Fruit fly (Drosophila melanogaster) whole organism, embryonic: ENCODE data around the gene Nckx30C.
A peak's percentile ranks its signal among the peaks of the same experiment; 100 is the strongest.

Experiments
- Awh ChIP-seq: fragments of 200-800 bp; sonication (Bioruptor generic); IDR thresholded peaks from 2 replicates; pipeline ENCODE4, ENCODE4 v1.3.6; 2022; ENCODE audit warnings: missing biosample characterization, missing genetic modification characterization
- B-H1 ChIP-seq: fragments of 200-800 bp; sonication (Bioruptor generic); IDR thresholded peaks from 3 replicates; pipeline ENCODE4 v1.3.6; 2022; ENCODE audit warnings: missing biosample characterization, missing genetic modification characterization
- C15 ChIP-seq: fragments of 200-800 bp; sonication (Bioruptor generic); IDR thresholded peaks from 3 replicates; pipeline ENCODE4 v1.3.6; 2022; ENCODE audit warnings: missing biosample characterization, missing genetic modification characterization
- CG11085 ChIP-seq: fragments of 200-800 bp; sonication (Bioruptor generic); IDR thresholded peaks from 2 replicates; pipeline ENCODE4 v1.3.6; 2022; ENCODE audit warnings: missing biosample characterization, missing genetic modification characterization
- CG11560 ChIP-seq: fragments of 200-800 bp; sonication (Bioruptor generic); IDR thresholded peaks from 3 replicates; pipeline ENCODE4 v1.3.6; 2022; ENCODE audit warnings: missing biosample characterization, missing genetic modification characterization
- CG12299 ChIP-seq: fragments of 200-800 bp; sonication (Bioruptor generic); optimal IDR thresholded peaks from 2 replicates; lab custom pipeline; 2018; ENCODE audit warnings: missing biosample characterization, mild to moderate bottlenecking, missing genetic modification characterization
- CG17359 ChIP-seq: fragments of 200-800 bp; sonication (Bioruptor generic); optimal IDR thresholded peaks from 3 replicates; lab custom pipeline; 2018; ENCODE audit warnings: missing biosample characterization, mild to moderate bottlenecking, missing genetic modification characterization, moderate library complexity
- CG17802 ChIP-seq: fragments of 200-800 bp; sonication (Bioruptor generic); optimal IDR thresholded peaks from 2 replicates; lab custom pipeline; 2018; ENCODE audit warnings: missing biosample characterization, mild to moderate bottlenecking, missing genetic modification characterization, moderate library complexity
- CG17829 ChIP-seq: fragments of 200-800 bp; optimal IDR thresholded peaks from 2 replicates; lab custom pipeline; 2019; ENCODE audit warnings: missing biosample characterization, mild to moderate bottlenecking, missing genetic modification characterization, moderate library complexity
- CG2678 ChIP-seq: fragments of 200-800 bp; sonication (Bioruptor generic); optimal IDR thresholded peaks from 3 replicates; lab custom pipeline; 2019; ENCODE audit warnings: missing biosample characterization, mild to moderate bottlenecking, missing genetic modification characterization, moderate library complexity
- CG2875 ChIP-seq: fragments of 200-800 bp; sonication (Bioruptor generic); optimal IDR thresholded peaks from 2 replicates; lab custom pipeline; 2017; ENCODE audit warnings: missing biosample characterization, mild to moderate bottlenecking, missing genetic modification characterization, missing genetic modification reagents
- CG34422 ChIP-seq: fragments of 200-800 bp; sonication (Bioruptor generic); IDR thresholded peaks from 3 replicates; pipeline ENCODE4 v1.3.6; 2022; ENCODE audit warnings: missing biosample characterization, missing genetic modification characterization
- CG4328 ChIP-seq: fragments of 200-800 bp; sonication (Bioruptor generic); optimal IDR thresholded peaks from 3 replicates; lab custom pipeline; 2017; ENCODE audit warnings: missing biosample characterization, missing genetic modification reagents, missing genetic modification characterization
- CG6654 ChIP-seq: fragments of 200-800 bp; sonication (Bioruptor generic); optimal IDR thresholded peaks from 2 replicates; lab custom pipeline; 2017; ENCODE audit warnings: missing biosample characterization, mild to moderate bottlenecking, missing genetic modification characterization
- CG7745 ChIP-seq: fragments of 200-800 bp; sonication (Bioruptor generic); optimal IDR thresholded peaks from 2 replicates; lab custom pipeline; 2018; ENCODE audit warnings: missing biosample characterization, mild to moderate bottlenecking, missing genetic modification characterization, moderate library complexity
- CG8290 ChIP-seq, 3 experiments: fragments of 200-800 bp; sonication (Bioruptor generic); optimal IDR thresholded peaks; 2 replicates each; lab custom pipeline; 2016 to 2019; ENCODE audit warnings: missing biosample characterization in 3 of 3, missing genetic modification characterization in 3 of 3, mild to moderate bottlenecking in 2 of 3, moderate library complexity in 1 of 3
- Dfd ChIP-seq, 2 experiments: fragments of >200 bp; optimal IDR thresholded peaks; 2 replicates each; lab custom pipeline; 2017; ENCODE audit warnings: missing biosample characterization in 2 of 2, missing genetic modification characterization in 2 of 2
- Hmr ChIP-seq: fragments of 200-800 bp; sonication (Bioruptor generic); optimal IDR thresholded peaks from 3 replicates; lab custom pipeline; 2017; ENCODE audit warnings: mild to moderate bottlenecking, missing biosample characterization, missing genetic modification reagents, missing genetic modification characterization
- Kr ChIP-seq: fragments of 200-800 bp; sonication (Bioruptor generic); optimal IDR thresholded peaks from 2 replicates; lab custom pipeline; 2017; ENCODE audit warnings: missing biosample characterization, mild to moderate bottlenecking, missing genetic modification characterization
- MTF-1 ChIP-seq: fragments of 200-800 bp; sonication (Bioruptor generic); optimal IDR thresholded peaks from 2 replicates; lab custom pipeline; 2018; ENCODE audit warnings: missing biosample characterization, mild to moderate bottlenecking, missing genetic modification characterization, borderline replicate concordance
- Med ChIP-seq: fragments of 200-800 bp; sonication (Bioruptor generic); peaks from one replicate; lab custom pipeline; 2016; ENCODE audit warnings: missing biosample characterization, missing genetic modification characterization, mild to moderate bottlenecking, inconsistent platforms, moderate library complexity
- NC2α ChIP-seq: fragments of 200-800 bp; sonication (Bioruptor generic); optimal IDR thresholded peaks from 2 replicates; lab custom pipeline; 2016; ENCODE audit warnings: missing biosample characterization, missing genetic modification characterization
- NC2β ChIP-seq: fragments of 200-800 bp; sonication (Bioruptor generic); optimal IDR thresholded peaks from 2 replicates; lab custom pipeline; 2016; ENCODE audit warnings: missing biosample characterization, missing genetic modification characterization
- Neu2 ChIP-seq: fragments of 200-800 bp; sonication (Bioruptor generic); optimal IDR thresholded peaks from 3 replicates; lab custom pipeline; 2016; ENCODE audit warnings: missing biosample characterization, missing genetic modification characterization, borderline replicate concordance
- Nf-YB ChIP-seq: fragments of 200-800 bp; sonication (Bioruptor generic); optimal IDR thresholded peaks from 3 replicates; lab custom pipeline; 2019; ENCODE audit warnings: missing biosample characterization, mild to moderate bottlenecking, missing genetic modification characterization, moderate library complexity
- Sox100B ChIP-seq: fragments of 200-800 bp; sonication (Bioruptor generic); optimal IDR thresholded peaks from 3 replicates; lab custom pipeline; 2018; ENCODE audit warnings: missing biosample characterization, mild to moderate bottlenecking, missing genetic modification characterization
- Stat92E ChIP-seq, 3 experiments: fragments of >200 bp in 2 of 3; fragments of 200-800 bp in 1 of 3; sonication (Bioruptor generic) in 1 of 3; optimal IDR thresholded peaks; 2 replicates each; lab custom pipeline; 2017 to 2019; ENCODE audit warnings: missing biosample characterization in 3 of 3, missing genetic modification characterization in 3 of 3, mild to moderate bottlenecking in 1 of 3, moderate library complexity in 1 of 3
- amos ChIP-seq: fragments of 200-800 bp; sonication (Bioruptor generic); IDR thresholded peaks from 2 replicates; pipeline ENCODE4 v1.3.6; 2022; ENCODE audit warnings: missing biosample characterization, missing genetic modification characterization; ENCODE audit not compliant: partially characterized antibody
- bbx ChIP-seq: fragments of 200-800 bp; sonication (Bioruptor generic); IDR thresholded peaks from 2 replicates; pipeline ENCODE4 v1.3.6; 2022; ENCODE audit warnings: missing biosample characterization, missing genetic modification characterization; ENCODE audit not compliant: partially characterized antibody
- bowl ChIP-seq: fragments of 200-800 bp; sonication (Bioruptor generic); IDR thresholded peaks from 2 replicates; pipeline ENCODE4 v1.3.6; 2022; ENCODE audit warnings: missing biosample characterization, missing genetic modification characterization
- caup ChIP-seq: fragments of 200-800 bp; sonication (Bioruptor generic); optimal IDR thresholded peaks from 3 replicates; lab custom pipeline; 2017; ENCODE audit warnings: missing biosample characterization, mild to moderate bottlenecking, missing genetic modification characterization, moderate library complexity; ENCODE audit not compliant: severe bottlenecking
- crp ChIP-seq, 2 experiments: fragments of 200-800 bp; sonication (Bioruptor generic); optimal IDR thresholded peaks; 2 replicates in 1 of 2; 3 replicates in 1 of 2; lab custom pipeline; 2017; ENCODE audit warnings: missing biosample characterization in 2 of 2, missing genetic modification characterization in 2 of 2, mild to moderate bottlenecking in 1 of 2, moderate library complexity in 1 of 2
- exex ChIP-seq: fragments of 200-800 bp; sonication (Bioruptor generic); optimal IDR thresholded peaks from 4 replicates; lab custom pipeline; 2018; ENCODE audit warnings: missing biosample characterization, mild to moderate bottlenecking, missing genetic modification characterization, moderate library complexity
- eyg ChIP-seq: fragments of 200-800 bp; sonication (Bioruptor generic); optimal IDR thresholded peaks from 3 replicates; lab custom pipeline; 2016; ENCODE audit warnings: missing biosample characterization, missing genetic modification characterization
- fu2 ChIP-seq: fragments of 200-800 bp; sonication (Bioruptor generic); optimal IDR thresholded peaks from 2 replicates; lab custom pipeline; 2016; ENCODE audit warnings: missing biosample characterization, missing genetic modification characterization
- grn ChIP-seq: fragments of 200-800 bp; sonication (Bioruptor generic); optimal IDR thresholded peaks from 3 replicates; lab custom pipeline; 2017; ENCODE audit warnings: missing biosample characterization, missing genetic modification characterization
- hb ChIP-seq: fragments of 200-800 bp; sonication (Bioruptor generic); IDR thresholded peaks from 3 replicates; pipeline ENCODE4 v1.3.6; 2022; ENCODE audit warnings: missing biosample characterization, missing genetic modification characterization; ENCODE audit not compliant: partially characterized antibody
- lbe ChIP-seq: fragments of 200-800 bp; sonication (Bioruptor generic); optimal IDR thresholded peaks from 2 replicates; lab custom pipeline; 2016; ENCODE audit warnings: missing biosample characterization, mild to moderate bottlenecking, missing genetic modification characterization
- pfk ChIP-seq: fragments of 200-800 bp; sonication (Bioruptor generic); optimal IDR thresholded peaks from 2 replicates; lab custom pipeline; 2018; ENCODE audit warnings: missing biosample characterization, mild to moderate bottlenecking, missing genetic modification characterization, moderate library complexity
- rib ChIP-seq: fragments of 200-800 bp; sonication (Bioruptor generic); IDR thresholded peaks from 2 replicates; pipeline ENCODE4 v1.3.6; 2022; ENCODE audit warnings: missing biosample characterization, missing genetic modification characterization
- run ChIP-seq: fragments of 200-800 bp; sonication (Bioruptor generic); optimal IDR thresholded peaks from 3 replicates; lab custom pipeline; 2018; ENCODE audit warnings: missing biosample characterization, mild to moderate bottlenecking, missing genetic modification characterization
- schlank ChIP-seq: fragments of 200-800 bp; sonication (Bioruptor generic); optimal IDR thresholded peaks from 2 replicates; lab custom pipeline; 2018; ENCODE audit warnings: missing biosample characterization, mild to moderate bottlenecking, missing genetic modification characterization
- scrt ChIP-seq: fragments of 200-800 bp; sonication (Bioruptor generic); optimal IDR thresholded peaks from 2 replicates; lab custom pipeline; 2018; ENCODE audit warnings: missing biosample characterization, mild to moderate bottlenecking, missing genetic modification characterization, moderate library complexity
- slou ChIP-seq: fragments of 200-800 bp; sonication (Bioruptor generic); optimal IDR thresholded peaks from 3 replicates; lab custom pipeline; 2016; ENCODE audit warnings: missing biosample characterization, missing genetic modification characterization
- sob ChIP-seq: fragments of 200-800 bp; sonication (Bioruptor generic); IDR thresholded peaks from 2 replicates; pipeline ENCODE4 v1.3.6; 2022; ENCODE audit warnings: missing biosample characterization, missing genetic modification characterization
- tll ChIP-seq, 2 experiments: fragments of 200-800 bp in 1 of 2; fragments of >200 bp in 1 of 2; sonication (Bioruptor generic) in 1 of 2; optimal IDR thresholded peaks; 2 replicates each; lab custom pipeline; 2017 to 2019; ENCODE audit warnings: missing biosample characterization in 2 of 2, missing genetic modification characterization in 2 of 2, mild to moderate bottlenecking in 1 of 2, moderate library complexity in 1 of 2
- trh ChIP-seq: fragments of 200-800 bp; sonication (Bioruptor generic); optimal IDR thresholded peaks from 2 replicates; lab custom pipeline; 2016; ENCODE audit warnings: missing biosample characterization, missing genetic modification characterization
- twi ChIP-seq: fragments of 200-800 bp; optimal IDR thresholded peaks from 2 replicates; lab custom pipeline; 2019; ENCODE audit warnings: missing biosample characterization, mild to moderate bottlenecking, missing genetic modification characterization, moderate library complexity
- usp ChIP-seq: fragments of >200 bp; optimal IDR thresholded peaks from 2 replicates; lab custom pipeline; 2017; ENCODE audit warnings: missing biosample characterization, missing genetic modification characterization

Nckx30C gene

DNA sequence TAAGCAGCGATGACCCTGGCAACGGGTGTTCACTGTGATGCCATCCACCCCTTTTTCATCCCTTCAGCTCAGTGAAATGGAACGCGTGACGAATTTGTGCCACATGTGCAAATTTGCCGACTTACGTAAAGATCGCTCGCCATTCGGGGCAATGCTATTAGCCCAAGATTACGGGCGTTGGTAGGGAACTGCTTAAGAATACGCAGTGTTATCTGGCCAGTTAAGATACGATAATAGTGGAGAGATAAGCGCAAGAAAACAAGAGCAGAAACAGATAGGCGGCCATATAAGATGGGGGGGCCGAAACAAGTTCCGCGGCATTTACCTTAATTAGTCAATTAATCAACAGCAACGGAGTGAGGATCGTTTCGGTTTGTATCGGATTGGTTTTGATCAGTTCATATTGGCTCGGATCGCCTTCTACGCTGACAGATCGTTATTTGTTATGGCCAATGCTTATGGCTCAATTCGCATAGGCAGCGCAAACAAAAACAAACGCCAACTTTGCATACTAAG lies 39.7 kb upstream of the Nckx30C start (continued):
- TF ChIP-seq Awh (GFP tag; lab: Robert Waterston, UW), result 0 out of 2 replicates have a peak, but pooled peaks have one; percentile 20
- no peak for TF ChIP-seq CG17802 (tag; lab: Kevin White, UChicago)
- no peak for TF ChIP-seq twi (tag; lab: Kevin White, UChicago)
- no peak for TF ChIP-seq fu2 (GFP tag; lab: Kevin White, UChicago)
- TF ChIP-seq tll (GFP tag; optimal IDR thresholded peaks at IDR 0.05; lab: Kevin White, UChicago), result no peak
- peak; percentile 5 for TF ChIP-seq lbe (GFP tag; lab: Kevin White, UChicago)
- no peak for TF ChIP-seq CG12299
- TF ChIP-seq CG6654 (GFP tag; lab: Kevin White, UChicago), result no peak
- no peak for TF ChIP-seq slou (GFP tag; lab: Kevin White, UChicago)
- TF ChIP-seq MTF-1 (GFP tag; lab: Kevin White, UChicago), result no peak
- TF ChIP-seq sob (GFP tag; lab: Robert Waterston, UW), result no peak
- no peak for TF ChIP-seq Dfd (GFP tag; optimal IDR thresholded peaks at IDR 0.05; lab: Kevin White, UChicago)
- no peak for TF ChIP-seq Sox100B (GFP tag; lab: Kevin White, UChicago)
- TF ChIP-seq pfk, result no peak
- no peak for TF ChIP-seq amos (GFP tag; lab: Robert Waterston, UW)
- no peak for TF ChIP-seq trh
- peak; percentile 80 for TF ChIP-seq grn (GFP tag; lab: Kevin White, UChicago)
- TF ChIP-seq Kr (GFP tag; lab: Kevin White, UChicago), result no peak
- TF ChIP-seq CG11560 (tag; lab: Robert Waterston, UW), result no peak
- TF ChIP-seq bowl (GFP tag; lab: Robert Waterston, UW), result no peak
- peak; percentile 30 for TF ChIP-seq Hmr
- no peak for TF ChIP-seq C15 (GFP tag; lab: Robert Waterston, UW)
- no peak for TF ChIP-seq Neu2 (GFP tag; lab: Kevin White, UChicago)
- TF ChIP-seq crp (GFP tag; optimal IDR thresholded peaks at IDR 0.05; lab: Kevin White, UChicago), result no peak
- no peak for TF ChIP-seq run (tag; lab: Kevin White, UChicago)
- TF ChIP-seq NC2β, result no peak
- 0 out of 2 replicates have a peak, but pooled peaks have one; percentile 22 for TF ChIP-seq rib
- no peak for TF ChIP-seq schlank
- no peak for TF ChIP-seq B-H1
- peak; percentile 2 for TF ChIP-seq Nf-YB (GFP tag; lab: Kevin White, UChicago)
- TF ChIP-seq usp (GFP tag; lab: Kevin White, UChicago), result no peak
- peak; percentile 14 for TF ChIP-seq caup
- TF ChIP-seq Med, result peak; percentile 53
- TF ChIP-seq CG8290 (GFP tag; optimal IDR thresholded peaks at IDR 0.05; lab: Kevin White, UChicago), result no peak
- peak in 1 of 2 experiments; percentile 8 for TF ChIP-seq CG8290 (tag; optimal IDR thresholded peaks at IDR 0.05; lab: Kevin White, UChicago)
- no peak for TF ChIP-seq CG2875 (GFP tag; lab: Kevin White, UChicago)
- TF ChIP-seq hb, result no peak
- TF ChIP-seq CG2678 (tag; lab: Kevin White, UChicago), result no peak
- no peak for TF ChIP-seq scrt
- no peak for TF ChIP-seq bbx
- no peak for TF ChIP-seq CG17359 (tag; lab: Kevin White, UChicago)
- peak; percentile 94 for TF ChIP-seq exex (tag; lab: Kevin White, UChicago)
- no peak for TF ChIP-seq CG17829 (tag; lab: Kevin White, UChicago)
- TF ChIP-seq CG34422 (GFP tag; lab: Robert Waterston, UW), result no peak
- TF ChIP-seq NC2α, result no peak
- TF ChIP-seq CG11085, result no peak
- TF ChIP-seq Stat92E (GFP tag; optimal IDR thresholded peaks at IDR 0.05; lab: Kevin White, UChicago), result no peak
- TF ChIP-seq CG7745 (tag; lab: Kevin White, UChicago), result no peak
- no peak for TF ChIP-seq CG4328
- no peak for TF ChIP-seq eyg (GFP tag; lab: Kevin White, UChicago)
